Worm (Caenorhabditis elegans) whole organism, L1 larva: ENCODE data around the gene vrk-1.

Experiments
- aha-1 ChIP-seq: fragments of 150-350 bp; optimal IDR thresholded peaks from 2 replicates; lab custom pipeline; 2014; ENCODE audit warnings: missing biosample characterization, missing genetic modification characterization
- alr-1 ChIP-seq: fragments of 200-800 bp; sonication (Bioruptor generic); optimal IDR thresholded peaks from 2 replicates; lab custom pipeline; 2018; ENCODE audit warnings: borderline replicate concordance, mild to moderate bottlenecking, missing genetic modification characterization, missing compliant biosample characterization
- blmp-1 ChIP-seq: fragments of 150-350 bp; optimal IDR thresholded peaks from 2 replicates; lab custom pipeline; 2014; ENCODE audit warnings: missing biosample characterization, missing genetic modification characterization
- ceh-8 ChIP-seq: fragments of 200-800 bp; sonication (Bioruptor generic); optimal IDR thresholded peaks from 2 replicates; lab custom pipeline; 2018; ENCODE audit warnings: mild to moderate bottlenecking, missing genetic modification characterization, moderate library complexity, missing compliant biosample characterization
- ces-1 ChIP-seq: fragments of 150-350 bp; optimal IDR thresholded peaks from 2 replicates; lab custom pipeline; 2014; ENCODE audit warnings: missing biosample characterization, missing genetic modification reagents, missing genetic modification characterization
- dpl-1 ChIP-seq, 3 experiments: fragments of 150-350 bp in 2 of 3; sonication (generic microtip) in 1 of 3; optimal IDR thresholded peaks; 2 replicates each; lab custom pipeline; 2014 to 2017; ENCODE audit warnings: missing biosample characterization in 3 of 3, missing genetic modification characterization in 3 of 3, missing genetic modification reagents in 3 of 3
- dsc-1 ChIP-seq: sonication (generic microtip); optimal IDR thresholded peaks from 2 replicates; lab custom pipeline; 2016; ENCODE audit warnings: mild to moderate bottlenecking, missing genetic modification characterization, missing compliant biosample characterization
- efl-1 ChIP-seq, 4 experiments: fragments of 150-350 bp; optimal IDR thresholded peaks in 3 of 4; peaks in 1 of 4; 1 replicate in 1 of 4; 2 replicates in 3 of 4; lab custom pipeline; 2014; ENCODE audit warnings: missing biosample characterization in 2 of 4, missing genetic modification characterization in 2 of 4, missing genetic modification reagents in 2 of 4
- egl-13 ChIP-seq: sonication (generic microtip); optimal IDR thresholded peaks from 2 replicates; lab custom pipeline; 2016; ENCODE audit warnings: missing genotype, missing genetic modification reagents, missing genetic modification characterization, missing compliant biosample characterization
- egl-27 ChIP-seq, 2 experiments: fragments of 150-350 bp in 1 of 2; sonication (generic microtip); optimal IDR thresholded peaks; 3 replicates each; lab custom pipeline; 2017 to 2018; ENCODE audit warnings: missing biosample characterization in 2 of 2, missing genetic modification characterization in 2 of 2, missing genetic modification reagents in 2 of 2
- ets-5 ChIP-seq: fragments of 200-800 bp; sonication (Bioruptor generic); IDR thresholded peaks from 2 replicates; pipeline ENCODE4 v1.3.6; 2022; ENCODE audit warnings: missing genetic modification characterization, missing compliant biosample characterization
- fkh-10 ChIP-seq: sonication (generic microtip); optimal IDR thresholded peaks from 2 replicates; lab custom pipeline; 2017; ENCODE audit warnings: missing biosample characterization, missing genetic modification reagents, missing genetic modification characterization
- fkh-4 ChIP-seq: sonication (generic microtip); optimal IDR thresholded peaks from 2 replicates; lab custom pipeline; 2016; ENCODE audit warnings: missing compliant biosample characterization, missing genetic modification characterization, borderline replicate concordance
- fkh-8 ChIP-seq: sonication (generic microtip); optimal IDR thresholded peaks from 2 replicates; lab custom pipeline; 2016; ENCODE audit warnings: mild to moderate bottlenecking, missing genetic modification characterization, missing compliant biosample characterization
- hlh-17 ChIP-seq: fragments of 200-800 bp; sonication (Bioruptor generic); optimal IDR thresholded peaks from 2 replicates; lab custom pipeline; 2018; ENCODE audit warnings: missing genetic modification characterization, mild to moderate bottlenecking, missing compliant biosample characterization, moderate library complexity, borderline replicate concordance
- lin-13 ChIP-seq: fragments of 150-350 bp; optimal IDR thresholded peaks from 2 replicates; lab custom pipeline; 2014; ENCODE audit warnings: missing biosample characterization, missing genetic modification reagents, missing genetic modification characterization
- lin-14 ChIP-seq: fragments of 200-800 bp; sonication (Bioruptor generic); optimal IDR thresholded peaks from 2 replicates; lab custom pipeline; 2018; ENCODE audit warnings: mild to moderate bottlenecking, missing genetic modification characterization, moderate library complexity, missing compliant biosample characterization
- lin-39 ChIP-seq: fragments of 150-350 bp; optimal IDR thresholded peaks from 2 replicates; lab custom pipeline; 2014; ENCODE audit warnings: missing biosample characterization, missing genetic modification reagents, missing genetic modification characterization
- lsy-2 ChIP-seq, 2 experiments: fragments of 150-350 bp; optimal IDR thresholded peaks; 2 replicates each; lab custom pipeline; 2014; ENCODE audit warnings: missing biosample characterization in 2 of 2, missing genetic modification characterization in 2 of 2
- mef-2 ChIP-seq: fragments of 150-350 bp; optimal IDR thresholded peaks from 2 replicates; lab custom pipeline; 2014; ENCODE audit warnings: missing biosample characterization, missing genetic modification characterization
- nhr-12 ChIP-seq: sonication (generic microtip); optimal IDR thresholded peaks from 2 replicates; lab custom pipeline; 2017; ENCODE audit warnings: missing biosample characterization, missing genetic modification characterization
- nhr-20 ChIP-seq: sonication (generic microtip); optimal IDR thresholded peaks from 2 replicates; lab custom pipeline; 2016; ENCODE audit warnings: mild to moderate bottlenecking, missing genetic modification characterization, missing compliant biosample characterization
- nhr-47 ChIP-seq: sonication (generic microtip); optimal IDR thresholded peaks from 2 replicates; lab custom pipeline; 2016; ENCODE audit warnings: mild to moderate bottlenecking, missing genetic modification characterization, moderate library complexity, missing compliant biosample characterization
- nhr-71 ChIP-seq: sonication (generic microtip); optimal IDR thresholded peaks from 2 replicates; lab custom pipeline; 2016; ENCODE audit warnings: mild to moderate bottlenecking, missing genetic modification characterization, moderate library complexity, missing compliant biosample characterization
- nhr-76 ChIP-seq: sonication (generic microtip); optimal IDR thresholded peaks from 2 replicates; lab custom pipeline; 2017; ENCODE audit warnings: missing biosample characterization, missing genetic modification characterization
- nhr-85 ChIP-seq: sonication (generic microtip); peaks from one replicate; lab custom pipeline; 2016; ENCODE audit warnings: missing genetic modification characterization, inconsistent platforms, missing compliant biosample characterization
- pax-3 ChIP-seq: fragments of 200-800 bp; sonication (Bioruptor generic); optimal IDR thresholded peaks from 2 replicates; lab custom pipeline; 2018; ENCODE audit warnings: mild to moderate bottlenecking, missing genetic modification characterization, moderate library complexity, missing compliant biosample characterization
- pqm-1 ChIP-seq: sonication (generic microtip); optimal IDR thresholded peaks from 3 replicates; lab custom pipeline; 2017; ENCODE audit warnings: missing biosample characterization, missing genetic modification characterization
- sox-4 ChIP-seq: sonication (generic microtip); optimal IDR thresholded peaks from 2 replicates; lab custom pipeline; 2016; ENCODE audit warnings: missing genetic modification characterization, missing compliant biosample characterization
- sptf-1 ChIP-seq: fragments of 150-350 bp; optimal IDR thresholded peaks from 2 replicates; lab custom pipeline; 2014; ENCODE audit warnings: missing biosample characterization, missing genetic modification characterization
- sup-37 ChIP-seq: fragments of 200-800 bp; sonication (Bioruptor generic); optimal IDR thresholded peaks from 2 replicates; lab custom pipeline; 2018; ENCODE audit warnings: mild to moderate bottlenecking, missing genetic modification characterization, missing compliant biosample characterization
- swsn-7 ChIP-seq: sonication (generic microtip); optimal IDR thresholded peaks from 2 replicates; lab custom pipeline; 2016; ENCODE audit warnings: missing genetic modification characterization, missing compliant biosample characterization
- unc-86 ChIP-seq: sonication (generic microtip); optimal IDR thresholded peaks from 2 replicates; lab custom pipeline; 2016; ENCODE audit warnings: missing genetic modification characterization, missing compliant biosample characterization
- xbp-1 ChIP-seq: sonication (generic microtip); optimal IDR thresholded peaks from 2 replicates; lab custom pipeline; 2016; ENCODE audit warnings: missing genetic modification characterization, missing compliant biosample characterization
- zip-4 ChIP-seq: fragments of 200-800 bp; sonication (Bioruptor generic); optimal IDR thresholded peaks from 2 replicates; lab custom pipeline; 2018; ENCODE audit warnings: mild to moderate bottlenecking, missing genetic modification characterization, moderate library complexity, missing compliant biosample characterization
- ztf-11 ChIP-seq, 2 experiments: sonication (generic microtip); optimal IDR thresholded peaks; 2 replicates each; lab custom pipeline; 2016 to 2017; ENCODE audit warnings: missing genetic modification characterization in 2 of 2, missing biosample characterization in 1 of 2, missing compliant biosample characterization in 1 of 2
- ztf-4 ChIP-seq: fragments of 150-350 bp; optimal IDR thresholded peaks from 2 replicates; lab custom pipeline; 2014; ENCODE audit warnings: missing biosample characterization, missing genetic modification characterization

vrk-1 gene

ce11 chrII:5952214-5952613 lies 30.4 kb downstream of the vrk-1 start:
- peak; percentile 73 for TF ChIP-seq dsc-1 (tag; lab: Kevin White, UChicago)
- TF ChIP-seq fkh-8 = peak; percentile 38
- no peak for TF ChIP-seq egl-27 (tag; optimal IDR thresholded peaks at IDR 0.05; lab: Kevin White, UChicago)
- TF ChIP-seq lin-14 (GFP tag; lab: Kevin White, UChicago) = peak; percentile 64
- no peak for TF ChIP-seq aha-1 (tag; lab: Kevin White, UChicago)
- peak; percentile 11 for TF ChIP-seq swsn-7 (tag; lab: Kevin White, UChicago)
- peak; percentile 28 for TF ChIP-seq ceh-8 (GFP tag; lab: Kevin White, UChicago)
- no peak for TF ChIP-seq nhr-76
- peak; percentile 57 for TF ChIP-seq nhr-47 (tag; lab: Kevin White, UChicago)
- peak in 1 of 2 experiments; percentile 27 for TF ChIP-seq lsy-2 (tag; optimal IDR thresholded peaks at IDR 0.05; lab: Kevin White, UChicago)
- TF ChIP-seq unc-86 (tag; lab: Kevin White, UChicago) = peak; percentile 28

ce11 chrII:5955638-5956167 lies 33.9 kb downstream of the vrk-1 start:
- TF ChIP-seq mef-2 (tag; lab: Kevin White, UChicago) = no peak
- peak; percentile 20 for TF ChIP-seq ztf-4
- peak; percentile 40 for TF ChIP-seq nhr-71 (tag; lab: Kevin White, UChicago)
- no peak for TF ChIP-seq sup-37 (GFP tag; lab: Kevin White, UChicago)
- TF ChIP-seq unc-86 (tag; lab: Kevin White, UChicago) = peak; percentile 45
- peak; percentile 78 for TF ChIP-seq dsc-1 (tag; lab: Kevin White, UChicago)
- TF ChIP-seq sox-4 = peak; percentile 4
- peak; percentile 40 for TF ChIP-seq egl-13 (tag; lab: Kevin White, UChicago)
- peak; percentile 74 for TF ChIP-seq lin-14 (GFP tag; lab: Kevin White, UChicago)
- TF ChIP-seq fkh-10 (GFP tag; lab: Kevin White, UChicago) = peak; percentile 6
- no peak for TF ChIP-seq lin-39 (tag; lab: Kevin White, UChicago)
- TF ChIP-seq lsy-2 (tag; optimal IDR thresholded peaks at IDR 0.05; lab: Kevin White, UChicago) = peak in 1 of 2 experiments; percentile 29
- TF ChIP-seq fkh-8 = peak; percentile 4
- TF ChIP-seq pax-3 = peak; percentile 2
- no peak for TF ChIP-seq hlh-17 (GFP tag; lab: Kevin White, UChicago)
- no peak for TF ChIP-seq nhr-85
- no peak for TF ChIP-seq dpl-1 (GFP tag; optimal IDR thresholded peaks at IDR 0.05; lab: Kevin White, UChicago)

- no peak for TF ChIP-seq alr-1 (tag; lab: Kevin White, UChicago)
- TF ChIP-seq ztf-11 (tag; optimal IDR thresholded peaks at IDR 0.05; lab: Kevin White, UChicago) = no peak
- TF ChIP-seq ets-5 (GFP tag; lab: Robert Waterston, UW) = no peak
- no peak for TF ChIP-seq dpl-1 (GFP tag; optimal IDR thresholded peaks at IDR 0.05; lab: Kevin White, UChicago)
- no peak for TF ChIP-seq blmp-1
- TF ChIP-seq pqm-1 (tag; lab: Kevin White, UChicago) = no peak
- TF ChIP-seq lin-13 (GFP tag; lab: Kevin White, UChicago) = no peak
- TF ChIP-seq sptf-1 (tag; lab: Kevin White, UChicago) = no peak
- TF ChIP-seq xbp-1 (tag; lab: Kevin White, UChicago) = no peak
- no peak for TF ChIP-seq sup-37 (GFP tag; lab: Kevin White, UChicago)
- TF ChIP-seq zip-4 (GFP tag; lab: Kevin White, UChicago) = no peak
- no peak for TF ChIP-seq efl-1 (optimal IDR thresholded peaks at IDR 0.05; lab: Kevin White, UChicago)
- TF ChIP-seq efl-1 (GFP tag; optimal IDR thresholded peaks at IDR 0.05 in 1 of 2; lab: Kevin White, UChicago) = no peak
- no peak for TF ChIP-seq unc-86 (tag; lab: Kevin White, UChicago)
- TF ChIP-seq ces-1 (GFP tag; lab: Kevin White, UChicago) = no peak
- TF ChIP-seq nhr-85 = no peak
- no peak for TF ChIP-seq nhr-12 (tag; lab: Kevin White, UChicago)
- TF ChIP-seq nhr-20 = no peak
- TF ChIP-seq fkh-4 (tag; lab: Kevin White, UChicago) = no peak
These were observed 34.8 kb downstream of the vrk-1 start, which contains the start of gene casy-1 for ce11 chrII:5956583-5956982. Gene casy-1 (minus strand): TSS chrII:5956683.
